Worm (Caenorhabditis elegans) whole organism, L4 larva: ENCODE data around the gene srxa-16.
A peak's percentile ranks its signal among the peaks of the same experiment; 100 is the strongest.

Experiments
- D1046.2 ChIP-seq: fragments of 200-800 bp; sonication (Bioruptor generic); IDR thresholded peaks from 2 replicates; pipeline ENCODE4 v1.3.6; 2022; ENCODE audit warnings: missing genetic modification characterization, missing compliant biosample characterization
- F10B5.3 ChIP-seq: sonication (generic microtip); optimal IDR thresholded peaks from 2 replicates; lab custom pipeline; 2016; ENCODE audit warnings: mild to moderate bottlenecking, missing genetic modification characterization, missing compliant biosample characterization
- F26F4.8 ChIP-seq: fragments of 200-800 bp; sonication (Bioruptor generic); conservative IDR thresholded peaks from 2 replicates; pipeline ENCODE4 v1.3.6; 2022; ENCODE audit warnings: missing genetic modification characterization, missing compliant biosample characterization
- F44E2.7 ChIP-seq: fragments of 200-800 bp; sonication (Bioruptor generic); IDR thresholded peaks from 2 replicates; pipeline ENCODE4 v2.1.2; 2022; ENCODE audit warnings: missing genetic modification characterization, missing compliant biosample characterization
- F49E8.2 ChIP-seq: sonication (generic microtip); optimal IDR thresholded peaks from 2 replicates; lab custom pipeline; 2016; ENCODE audit warnings: missing compliant biosample characterization, mild to moderate bottlenecking, missing genetic modification characterization, borderline replicate concordance
- T26A8.4 ChIP-seq: fragments of 200-800 bp; sonication (Bioruptor generic); IDR thresholded peaks from 2 replicates; pipeline ENCODE4 v1.3.6; 2022; ENCODE audit warnings: missing genetic modification characterization, missing compliant biosample characterization
- Y48G9A.11 ChIP-seq: fragments of 200-800 bp; sonication (Bioruptor generic); IDR thresholded peaks from 2 replicates; pipeline ENCODE4 v1.3.6; 2022; ENCODE audit warnings: missing genetic modification reagents, missing genetic modification characterization, missing compliant biosample characterization
- Y75B8A.6 ChIP-seq: fragments of 200-800 bp; sonication (Bioruptor generic); IDR thresholded peaks from 2 replicates; pipeline ENCODE4 v1.3.6; 2022; ENCODE audit warnings: missing genetic modification reagents, missing genetic modification characterization, missing compliant biosample characterization
- aha-1 ChIP-seq: fragments of 150-350 bp; peaks from one replicate; lab custom pipeline; 2014; ENCODE audit warnings: missing biosample characterization, missing genetic modification characterization
- attf-4 ChIP-seq: sonication (generic microtip); optimal IDR thresholded peaks from 3 replicates; lab custom pipeline; 2017; ENCODE audit warnings: missing biosample characterization, missing genetic modification characterization
- ceh-62 ChIP-seq: sonication (generic microtip); optimal IDR thresholded peaks from 2 replicates; lab custom pipeline; 2017; ENCODE audit warnings: missing biosample characterization, missing genetic modification characterization
- ceh-82 ChIP-seq: sonication (generic microtip); optimal IDR thresholded peaks from 2 replicates; lab custom pipeline; 2017; ENCODE audit warnings: missing biosample characterization, missing genetic modification characterization
- daf-12 ChIP-seq: fragments of 150-350 bp; optimal IDR thresholded peaks from 2 replicates; lab custom pipeline; 2014; ENCODE audit warnings: missing biosample characterization, missing genetic modification reagents, missing genetic modification characterization
- daf-16 ChIP-seq, 3 experiments: sonication (generic microtip); optimal IDR thresholded peaks; 2 replicates each; lab custom pipeline; 2016 to 2017; ENCODE audit warnings: missing genetic modification characterization in 3 of 3, missing genetic modification reagents in 3 of 3, mild to moderate bottlenecking in 2 of 3, missing compliant biosample characterization in 2 of 3, missing biosample characterization in 1 of 3, moderate library complexity in 1 of 3
- daf-19 ChIP-seq: fragments of 200-800 bp; sonication (Bioruptor generic); conservative IDR thresholded peaks from 2 replicates; pipeline ENCODE4 v1.3.6; 2022; ENCODE audit warnings: missing genetic modification characterization, missing compliant biosample characterization
- dmd-6 ChIP-seq: fragments of 200-800 bp; sonication (Bioruptor generic); IDR thresholded peaks from 2 replicates; pipeline ENCODE4 v1.3.6; 2022; ENCODE audit warnings: missing genetic modification reagents, missing genetic modification characterization, missing compliant biosample characterization
- dmd-8 ChIP-seq: fragments of 200-800 bp; sonication (Bioruptor generic); IDR thresholded peaks from 2 replicates; pipeline ENCODE4 v1.3.6; 2022; ENCODE audit warnings: missing genetic modification characterization, missing compliant biosample characterization
- dmd-9 ChIP-seq: fragments of 200-800 bp; sonication (Bioruptor generic); IDR thresholded peaks from 2 replicates; pipeline ENCODE4 v1.3.6; 2022; ENCODE audit warnings: missing genetic modification reagents, missing genetic modification characterization, missing compliant biosample characterization
- duxl-1 ChIP-seq: sonication (generic microtip); optimal IDR thresholded peaks from 2 replicates; lab custom pipeline; 2016; ENCODE audit warnings: mild to moderate bottlenecking, missing genetic modification characterization, moderate library complexity, missing compliant biosample characterization; ENCODE audit not compliant: poor library complexity
- dve-1 ChIP-seq: sonication (generic microtip); optimal IDR thresholded peaks from 2 replicates; lab custom pipeline; 2017; ENCODE audit warnings: antibody characterized with exemption, mild to moderate bottlenecking, missing genetic modification characterization, missing compliant biosample characterization; ENCODE audit not compliant: insufficient read depth
- fos-1 ChIP-seq: fragments of 150-350 bp; optimal IDR thresholded peaks from 2 replicates; lab custom pipeline; 2014; ENCODE audit warnings: missing biosample characterization, missing genetic modification characterization
- lin-29 ChIP-seq: fragments of 200-800 bp; sonication (Bioruptor generic); IDR thresholded peaks from 2 replicates; pipeline ENCODE4 v1.3.6; 2022; ENCODE audit warnings: missing genetic modification reagents, missing genetic modification characterization, missing compliant biosample characterization
- lin-38 ChIP-seq: fragments of 200-800 bp; sonication (Bioruptor generic); IDR thresholded peaks from 2 replicates; pipeline ENCODE4 v1.3.6; 2022; ENCODE audit warnings: missing genetic modification reagents, missing genetic modification characterization, missing compliant biosample characterization
- lin-39 ChIP-seq: fragments of 150-350 bp; optimal IDR thresholded peaks from 2 replicates; lab custom pipeline; 2014; ENCODE audit warnings: missing biosample characterization, missing genetic modification reagents, missing genetic modification characterization
- lsy-2 ChIP-seq, 2 experiments: fragments of 150-350 bp in 1 of 2; sonication (generic microtip) in 1 of 2; optimal IDR thresholded peaks; 2 replicates each; lab custom pipeline; 2014 to 2017; ENCODE audit warnings: missing biosample characterization in 2 of 2, missing genetic modification characterization in 2 of 2
- madf-5 ChIP-seq, 2 experiments: fragments of 200-800 bp; sonication (Bioruptor generic); IDR thresholded peaks; 2 replicates each; pipeline ENCODE4 v1.3.6; 2022; ENCODE audit warnings: missing compliant biosample characterization in 2 of 2, missing genetic modification characterization in 2 of 2
- mdl-1 ChIP-seq, 2 experiments: fragments of 150-350 bp in 1 of 2; sonication (generic microtip) in 1 of 2; optimal IDR thresholded peaks; 2 replicates each; lab custom pipeline; 2014 to 2017; ENCODE audit warnings: missing biosample characterization in 2 of 2, missing genetic modification characterization in 2 of 2
- mxl-3 ChIP-seq: fragments of 200-800 bp; sonication (Bioruptor generic); optimal IDR thresholded peaks from 2 replicates; lab custom pipeline; 2018; ENCODE audit warnings: mild to moderate bottlenecking, missing genetic modification characterization, missing compliant biosample characterization
- nhr-102 ChIP-seq: sonication (generic microtip); optimal IDR thresholded peaks from 2 replicates; lab custom pipeline; 2016; ENCODE audit warnings: mild to moderate bottlenecking, missing genetic modification characterization, moderate library complexity, missing compliant biosample characterization
- nhr-28 ChIP-seq: fragments of 150-350 bp; optimal IDR thresholded peaks from 2 replicates; lab custom pipeline; 2014; ENCODE audit warnings: missing biosample characterization, missing genetic modification characterization
- nhr-42 ChIP-seq: fragments of 200-800 bp; sonication (Bioruptor generic); IDR thresholded peaks from 2 replicates; pipeline ENCODE4 v1.3.6; 2022; ENCODE audit warnings: missing genetic modification characterization, missing compliant biosample characterization
- nhr-48 ChIP-seq: sonication (generic microtip); optimal IDR thresholded peaks from 2 replicates; lab custom pipeline; 2016; ENCODE audit warnings: mild to moderate bottlenecking, missing genetic modification characterization, missing compliant biosample characterization
- pha-4 ChIP-seq, 2 experiments: fragments of 150-350 bp in 1 of 2; fragments of 200-800 bp in 1 of 2; sonication (Bioruptor generic) in 1 of 2; IDR thresholded peaks in 1 of 2; optimal IDR thresholded peaks in 1 of 2; 2 replicates each; pipeline versions ENCODE4 v1.3.6 to Lab custom; 2014 to 2022; ENCODE audit warnings: missing genetic modification characterization in 2 of 2, missing genetic modification reagents in 2 of 2, missing biosample characterization in 1 of 2, missing compliant biosample characterization in 1 of 2
- php-3 ChIP-seq: fragments of 200-800 bp; sonication (Bioruptor generic); IDR thresholded peaks from 2 replicates; pipeline ENCODE4 v1.3.6; 2022; ENCODE audit warnings: missing genetic modification reagents, missing genetic modification characterization, missing compliant biosample characterization
- rbr-2 ChIP-seq: sonication (generic microtip); optimal IDR thresholded peaks from 2 replicates; lab custom pipeline; 2016; ENCODE audit warnings: missing genotype, missing genetic modification characterization, missing compliant biosample characterization
- sdz-12 ChIP-seq: fragments of 200-800 bp; sonication (Bioruptor generic); optimal IDR thresholded peaks from 2 replicates; lab custom pipeline; 2018; ENCODE audit warnings: mild to moderate bottlenecking, missing genetic modification characterization, missing compliant biosample characterization
- skn-1 ChIP-seq: fragments of 150-350 bp; optimal IDR thresholded peaks from 2 replicates; lab custom pipeline; 2014; ENCODE audit warnings: missing biosample characterization, missing genetic modification characterization
- spr-1 ChIP-seq: sonication (generic microtip); optimal IDR thresholded peaks from 2 replicates; lab custom pipeline; 2016; ENCODE audit warnings: mild to moderate bottlenecking, missing genetic modification characterization, missing compliant biosample characterization
- tag-97 ChIP-seq: fragments of 200-800 bp; sonication (Bioruptor generic); IDR thresholded peaks from 2 replicates; pipeline ENCODE4 v1.3.6; 2022; ENCODE audit warnings: missing genetic modification characterization, missing compliant biosample characterization
- tra-1 ChIP-seq: fragments of 200-800 bp; sonication (Bioruptor generic); IDR thresholded peaks from 2 replicates; pipeline ENCODE4 v1.3.6; 2022; ENCODE audit warnings: missing genetic modification reagents, missing genetic modification characterization, missing compliant biosample characterization
- unc-130 ChIP-seq: sonication (generic microtip); optimal IDR thresholded peaks from 2 replicates; lab custom pipeline; 2016; ENCODE audit warnings: missing genetic modification reagents, missing genetic modification characterization, missing compliant biosample characterization
- unc-62 ChIP-seq, 3 experiments: fragments of 150-350 bp in 1 of 3; sonication (generic microtip); optimal IDR thresholded peaks in 2 of 3; peaks in 1 of 3; 1 replicate in 1 of 3; 2 replicates in 2 of 3; lab custom pipeline; 2014 to 2017; ENCODE audit warnings: missing biosample characterization in 3 of 3, missing genetic modification characterization in 3 of 3, missing genetic modification reagents in 3 of 3, missing genotype in 1 of 3
- zag-1 ChIP-seq: fragments of 150-350 bp; optimal IDR thresholded peaks from 2 replicates; lab custom pipeline; 2014; ENCODE audit warnings: missing biosample characterization, missing genetic modification characterization
- zip-2 ChIP-seq: fragments of 150-350 bp; optimal IDR thresholded peaks from 2 replicates; lab custom pipeline; 2014; ENCODE audit warnings: missing biosample characterization, missing genetic modification characterization

The srxa-16 gene

ce11 chrV:16094284-16094683 lies 19.9 kb downstream of the srxa-16 start, which contains the start of gene F22B8.7:
Gene F22B8.7 (plus strand): TSS chrV:16094584.
- TF ChIP-seq daf-12 (tag; lab: Kevin White, UChicago) (no peak), lin-39 (no peak), madf-5 (GFP tag; IDR thresholded peaks at IDR 0.05; lab: Robert Waterston, UW) (no peak), daf-19 (GFP tag; lab: Robert Waterston, UW) (no peak), tag-97 (GFP tag; lab: Robert Waterston, UW) (no peak), F26F4.8 (GFP tag; lab: Robert Waterston, UW) (no peak), unc-62 (GFP tag; optimal IDR thresholded peaks at IDR 0.05 in 1 of 2; lab: Kevin White, UChicago) (no peak), unc-62 (tag; optimal IDR thresholded peaks at IDR 0.05; lab: Kevin White, UChicago) (no peak), lsy-2 (tag; optimal IDR thresholded peaks at IDR 0.05; lab: Kevin White, UChicago) (no peak), Y48G9A.11 (GFP tag; lab: Robert Waterston, UW) (no peak), F10B5.3 (tag; lab: Kevin White, UChicago) (no peak), mxl-3 (no peak), tra-1 (no peak), lin-38 (no peak), unc-130 (GFP tag; lab: Kevin White, UChicago) (no peak), attf-4 (tag; lab: Kevin White, UChicago) (no peak), sdz-12 (GFP tag; lab: Kevin White, UChicago) (no peak)
- TF ChIP-seq, all 104 proteins: peak for 0

- TF ChIP-seq unc-62 (GFP tag; optimal IDR thresholded peaks at IDR 0.05 in 1 of 2; lab: Kevin White, UChicago) (peak in 1 of 2 experiments; percentile 48), unc-62 (tag; optimal IDR thresholded peaks at IDR 0.05; lab: Kevin White, UChicago) (no peak), F44E2.7 (GFP tag; lab: Robert Waterston, UW) (no peak), nhr-42 (no peak), fos-1 (tag; lab: Kevin White, UChicago) (no peak)
- TF ChIP-seq, all 104 proteins: peak for 1
These were observed 23.5 kb downstream of the srxa-16 start, which contains the start of gene F22B8.3 for ce11 chrV:16090685-16091084. Gene F22B8.3 (plus strand): TSS chrV:16090985.

- no peak for TF ChIP-seq F26F4.8 (GFP tag; lab: Robert Waterston, UW)
- no peak for TF ChIP-seq F49E8.2
- TF ChIP-seq F44E2.7 (GFP tag; lab: Robert Waterston, UW): no peak
- no peak for TF ChIP-seq zip-2 (tag; lab: Kevin White, UChicago)
- TF ChIP-seq aha-1 (tag; lab: Kevin White, UChicago): no peak
- TF ChIP-seq nhr-28 (tag; lab: Kevin White, UChicago): peak; percentile 87
- TF ChIP-seq nhr-48: no peak
- 0 out of 2 replicates have a peak, but pooled peaks have one; percentile 27 for TF ChIP-seq php-3
- TF ChIP-seq daf-16 (GFP tag; optimal IDR thresholded peaks at IDR 0.05; lab: Kevin White, UChicago): no peak
- peak; percentile 86 for TF ChIP-seq daf-16 (tag; optimal IDR thresholded peaks at IDR 0.05; lab: Kevin White, UChicago)
- no peak for TF ChIP-seq pha-4 (GFP tag; IDR thresholded peaks at IDR 0.05; lab: Robert Waterston, UW)
- peak; percentile 7 for TF ChIP-seq pha-4 (tag; optimal IDR thresholded peaks at IDR 0.05; lab: Kevin White, UChicago)
- peak; percentile 27 for TF ChIP-seq dve-1 (tag; lab: Kevin White, UChicago)
- TF ChIP-seq mdl-1 (tag; optimal IDR thresholded peaks at IDR 0.05; lab: Kevin White, UChicago): no peak
- TF ChIP-seq nhr-102 (tag; lab: Kevin White, UChicago): no peak
- no peak for TF ChIP-seq F10B5.3 (tag; lab: Kevin White, UChicago)
These were observed 33.5 kb downstream of the srxa-16 start for ce11 chrV:16080678-16081077.

- no peak for TF ChIP-seq dmd-8 (GFP tag; lab: Robert Waterston, UW)
- TF ChIP-seq nhr-48: peak; percentile 14
- no peak for TF ChIP-seq spr-1 (tag; lab: Kevin White, UChicago)
- no peak for TF ChIP-seq T26A8.4 (GFP tag; lab: Robert Waterston, UW)
- TF ChIP-seq ceh-82: no peak
- no peak for TF ChIP-seq lin-39
- TF ChIP-seq D1046.2 (GFP tag; lab: Robert Waterston, UW): no peak
- TF ChIP-seq dmd-9 (GFP tag; lab: Robert Waterston, UW): no peak
- TF ChIP-seq ceh-62 (tag; lab: Kevin White, UChicago): no peak
- TF ChIP-seq unc-130 (GFP tag; lab: Kevin White, UChicago): no peak
- no peak for TF ChIP-seq duxl-1
- peak; percentile 68; the same call in 1 of the 2 replicates for TF ChIP-seq php-3
- TF ChIP-seq Y75B8A.6 (GFP tag; lab: Robert Waterston, UW): no peak
- no peak for TF ChIP-seq lsy-2 (tag; optimal IDR thresholded peaks at IDR 0.05; lab: Kevin White, UChicago)
- TF ChIP-seq dmd-6 (GFP tag; lab: Robert Waterston, UW): peak; percentile 76
- TF ChIP-seq skn-1 (tag; lab: Kevin White, UChicago): no peak
- no peak for TF ChIP-seq rbr-2 (tag; lab: Kevin White, UChicago)
- no peak for TF ChIP-seq lin-29 (GFP tag; lab: Robert Waterston, UW)
- TF ChIP-seq dve-1 (tag; lab: Kevin White, UChicago): peak; percentile 41
- no peak for TF ChIP-seq zag-1 (tag; lab: Kevin White, UChicago)
These were observed 34.1 kb downstream of the srxa-16 start for ce11 chrV:16080039-16080438.
